Worm (Caenorhabditis elegans): Measurements from ENCODE around the gene F40F8.11.

ce11 chrII:11162390-11162789 is 30.0 kb upstream of the F40F8.11 start, which contains the start of gene ptr-13:
- TF ChIP-seq aly-2 (tag; optimal IDR thresholded peaks at IDR 0.05) (no peak), snpc-4 (tag; optimal IDR thresholded peaks at IDR 0.05) (no peak), mdl-1 (tag; optimal IDR thresholded peaks at IDR 0.05) (no peak)
